Worm (Caenorhabditis elegans) whole organism, L2 larva: ENCODE measurements around the gene T27E7.4.

Source experiments
- ZK546.5 ChIP-seq: sonication (generic microtip); optimal IDR thresholded peaks from 2 replicates; lab custom pipeline; 2017; ENCODE audit warnings: missing biosample characterization, missing genetic modification characterization
- aly-2 ChIP-seq: fragments of 150-350 bp; optimal IDR thresholded peaks from 2 replicates; lab custom pipeline; 2014; ENCODE audit warnings: missing biosample characterization, missing genetic modification characterization
- ama-1 ChIP-seq: fragments of 150-350 bp; optimal IDR thresholded peaks from 2 replicates; lab custom pipeline; 2018; ENCODE audit warnings: inconsistent platforms
- ceh-82 ChIP-seq: fragments of 150-350 bp; optimal IDR thresholded peaks from 2 replicates; lab custom pipeline; 2014; ENCODE audit warnings: missing biosample characterization, missing genetic modification characterization
- elt-3 ChIP-seq: sonication (generic microtip); optimal IDR thresholded peaks from 2 replicates; lab custom pipeline; 2017; ENCODE audit warnings: missing biosample characterization, missing genetic modification characterization
- mdl-1 ChIP-seq, 2 experiments: fragments of 150-350 bp in 1 of 2; sonication (generic microtip) in 1 of 2; optimal IDR thresholded peaks; 2 replicates each; lab custom pipeline; 2017; ENCODE audit warnings: missing biosample characterization in 2 of 2, missing genetic modification characterization in 2 of 2
- nhr-12 ChIP-seq: fragments of 150-350 bp; optimal IDR thresholded peaks from 2 replicates; lab custom pipeline; 2014; ENCODE audit warnings: missing biosample characterization, missing genetic modification characterization
- nhr-6 ChIP-seq: fragments of 150-350 bp; optimal IDR thresholded peaks from 2 replicates; lab custom pipeline; 2014; ENCODE audit warnings: missing biosample characterization, missing genetic modification characterization
- nhr-77 ChIP-seq: fragments of 150-350 bp; optimal IDR thresholded peaks from 2 replicates; lab custom pipeline; 2014; ENCODE audit warnings: missing biosample characterization, missing genetic modification characterization
- unc-39 ChIP-seq: fragments of 150-350 bp; optimal IDR thresholded peaks from 2 replicates; lab custom pipeline; 2014; ENCODE audit warnings: missing biosample characterization, missing genetic modification characterization
- ztf-4 ChIP-seq: fragments of 150-350 bp; optimal IDR thresholded peaks from 2 replicates; lab custom pipeline; 2014; ENCODE audit warnings: missing biosample characterization, missing genetic modification characterization

- TF ChIP-seq elt-3 (no peak), mdl-1 (tag; optimal IDR thresholded peaks at IDR 0.05; lab: Kevin White, UChicago) (no peak), ztf-4 (tag; lab: Kevin White, UChicago) (no peak), nhr-6 (tag; lab: Kevin White, UChicago) (no peak), ceh-82 (tag; lab: Kevin White, UChicago) (no peak), unc-39 (no peak), ama-1 (no peak), ZK546.5 (tag; lab: Kevin White, UChicago) (no peak), nhr-77 (tag; lab: Kevin White, UChicago) (no peak), nhr-12 (tag; lab: Kevin White, UChicago) (no peak), aly-2 (tag; lab: Kevin White, UChicago) (no peak)
Measured at ce11 chrIV:14542517-14542916, 7.7 kb upstream of the T27E7.4 start, which contains the start of gene pals-29.
